Fruit fly (Drosophila melanogaster): ENCODE measurements around the gene CG3513.
A peak's percentile ranks its signal among the peaks of the same experiment; 100 is the strongest.

Gene CG3513

dm6 chr2L:3654956-3655618, 37.9 kb downstream of the CG3513 start:
- TF ChIP-seq dmrt93B (GFP tag; optimal IDR thresholded peaks at IDR 0.05): no peak

- TF ChIP-seq CG32264 (GFP tag; optimal IDR thresholded peaks at IDR 0.05) (no peak), psq (GFP tag; optimal IDR thresholded peaks at IDR 0.05) (no peak), woc (GFP tag; optimal IDR thresholded peaks at IDR 0.05) (peak; percentile 27), Sp1 (GFP tag; optimal IDR thresholded peaks at IDR 0.05) (no peak), Myc (optimal IDR thresholded peaks at IDR 0.05) (no peak), sage (GFP tag; optimal IDR thresholded peaks at IDR 0.05) (peak; percentile 67), foxo (GFP tag; optimal IDR thresholded peaks at IDR 0.05) (no peak), br (GFP tag; optimal IDR thresholded peaks at IDR 0.05) (no peak), Dfd (GFP tag; optimal IDR thresholded peaks at IDR 0.05) (no peak), brk (GFP tag; optimal IDR thresholded peaks at IDR 0.05) (peak; percentile 87), CrebA (GFP tag; optimal IDR thresholded peaks at IDR 0.05; ENCODE audit: borderline replicate concordance) (peak; percentile 40), OdsH (GFP tag; optimal IDR thresholded peaks at IDR 0.05) (no peak), Hnf4 (GFP tag; optimal IDR thresholded peaks at IDR 0.05) (peak; percentile 18), Hr83 (GFP tag; optimal IDR thresholded peaks at IDR 0.05; ENCODE audit: poor library complexity, severe bottlenecking) (no peak)
Observed at dm6 chr2L:3648173-3648972, 44.6 kb downstream of the CG3513 start.

- peak; percentile 67 for TF ChIP-seq dsf (GFP tag; optimal IDR thresholded peaks at IDR 0.05; ENCODE audit: borderline replicate concordance)
- TF ChIP-seq foxo (GFP tag; optimal IDR thresholded peaks at IDR 0.05): peak in 1 of 2 experiments; percentile 69
- no peak for TF ChIP-seq woc (GFP tag; optimal IDR thresholded peaks at IDR 0.05)
- TF ChIP-seq dl (GFP tag; optimal IDR thresholded peaks at IDR 0.05; ENCODE audit: insufficient read depth in 1 of 2, partially characterized antibody in 2 of 2): no peak
- TF ChIP-seq sage (GFP tag; optimal IDR thresholded peaks at IDR 0.05): peak; percentile 8
- TF ChIP-seq Hnf4 (GFP tag; optimal IDR thresholded peaks at IDR 0.05): peak; percentile 83
- TF ChIP-seq fru (GFP tag; optimal IDR thresholded peaks at IDR 0.05): peak; percentile 50
- TF ChIP-seq HLH106 (tag; optimal IDR thresholded peaks at IDR 0.05): peak; percentile 80
- TF ChIP-seq Hr83 (GFP tag; optimal IDR thresholded peaks at IDR 0.05; ENCODE audit: poor library complexity, severe bottlenecking): peak; percentile 4
- no peak for TF ChIP-seq GATAd (GFP tag; optimal IDR thresholded peaks at IDR 0.05)
- peak; percentile 54 for TF ChIP-seq dmrt93B (GFP tag; optimal IDR thresholded peaks at IDR 0.05)
- no peak for TF ChIP-seq CG9705 (GFP tag; optimal IDR thresholded peaks at IDR 0.05)
- peak; percentile 83 for TF ChIP-seq br (GFP tag; optimal IDR thresholded peaks at IDR 0.05)
- TF ChIP-seq tai (GFP tag; optimal IDR thresholded peaks at IDR 0.05): peak; percentile 24
- TF ChIP-seq Sp1 (GFP tag; optimal IDR thresholded peaks at IDR 0.05): peak; percentile 84
- TF ChIP-seq psq (GFP tag; optimal IDR thresholded peaks at IDR 0.05): peak; percentile 71
- peak; percentile 70 for TF ChIP-seq h (GFP tag; optimal IDR thresholded peaks at IDR 0.05)
- TF ChIP-seq rgr (GFP tag; optimal IDR thresholded peaks at IDR 0.05): peak; percentile 74
- no peak for TF ChIP-seq usp (GFP tag; optimal IDR thresholded peaks at IDR 0.05)
- TF ChIP-seq Jra (GFP tag; optimal IDR thresholded peaks at IDR 0.05): peak; percentile 26
- peak; percentile 84 for TF ChIP-seq OdsH (GFP tag; optimal IDR thresholded peaks at IDR 0.05)
- TF ChIP-seq Rel (GFP tag; optimal IDR thresholded peaks at IDR 0.05): no peak
- peak; percentile 17 for TF ChIP-seq Rel (tag; optimal IDR thresholded peaks at IDR 0.05)
- peak; percentile 60 for TF ChIP-seq ey (GFP tag; optimal IDR thresholded peaks at IDR 0.05)
- TF ChIP-seq brk (GFP tag; optimal IDR thresholded peaks at IDR 0.05): peak; percentile 71
- peak; percentile 22 for TF ChIP-seq CrebA (GFP tag; optimal IDR thresholded peaks at IDR 0.05; ENCODE audit: borderline replicate concordance)
Observed at dm6 chr2L:3647521-3648172, 45.3 kb downstream of the CG3513 start.

dm6 chr2L:3646041-3646440, 46.9 kb downstream of the CG3513 start:
- TF ChIP-seq Myc (optimal IDR thresholded peaks at IDR 0.05) (no peak), br (GFP tag; optimal IDR thresholded peaks at IDR 0.05) (peak; percentile 2)

Measured in whole organism, wandering third instar larva.